Worm (Caenorhabditis elegans): ENCODE data around the gene W09D10.4.

DNA sequence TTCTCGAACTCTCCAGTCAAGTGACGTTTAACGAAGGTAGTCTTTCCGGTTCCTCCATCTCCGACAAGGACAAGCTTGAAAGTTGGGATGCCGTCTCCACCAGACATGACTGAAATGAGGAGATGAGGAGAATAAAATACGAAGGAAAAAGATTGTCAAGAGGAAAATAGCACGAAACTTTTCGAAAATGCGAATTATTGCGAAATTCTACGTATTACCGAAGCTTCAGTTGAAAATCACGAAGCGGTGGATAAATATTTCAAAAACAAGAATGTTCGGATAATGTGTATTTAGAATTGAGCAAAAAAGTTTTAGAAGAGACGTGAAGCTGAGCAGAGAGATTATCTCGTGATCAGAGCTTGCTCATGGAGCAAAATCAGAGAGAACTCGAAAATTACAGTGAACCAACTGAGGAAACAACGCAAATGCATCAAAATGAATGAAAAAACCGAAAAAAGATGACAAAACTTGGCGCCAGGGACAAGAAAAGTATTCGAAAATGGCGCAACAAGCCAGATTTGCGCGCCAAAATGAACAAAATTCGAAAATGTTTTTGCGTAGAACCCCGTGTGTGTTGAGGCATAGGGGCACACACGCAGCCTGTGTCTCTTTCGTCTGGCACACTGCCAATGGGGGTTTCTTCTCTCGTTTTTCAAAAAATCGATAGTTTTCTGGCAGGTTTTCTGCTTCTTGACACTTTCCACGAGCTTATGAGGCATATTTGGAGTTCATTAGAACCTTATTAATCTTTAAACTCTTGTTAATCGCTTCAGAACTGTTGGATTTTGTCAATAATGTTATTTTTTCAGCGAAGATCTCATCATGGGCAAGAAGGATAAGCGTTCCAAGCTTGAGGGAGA, 31.9 kb upstream of the W09D10.4 start, which contains the start of the genes ran-1 and dkc-1:
- peak; percentile 32 for TF ChIP-seq lin-13 (tag; optimal IDR thresholded peaks at IDR 0.05)
- peak; percentile 45 for TF ChIP-seq nhr-237 (tag; optimal IDR thresholded peaks at IDR 0.05)
- peak; percentile 96 for TF ChIP-seq mep-1 (tag; optimal IDR thresholded peaks at IDR 0.05)
- TF ChIP-seq M03D4.4 (tag; optimal IDR thresholded peaks at IDR 0.05), result peak; percentile 10
- no peak for TF ChIP-seq nhr-12 (tag; optimal IDR thresholded peaks at IDR 0.05)
- peak; percentile 23 for TF ChIP-seq ces-1 (GFP tag; optimal IDR thresholded peaks at IDR 0.05)
- no peak for TF ChIP-seq ztf-11 (tag; optimal IDR thresholded peaks at IDR 0.05)
- peak; percentile 64 for TF ChIP-seq pha-4 (tag; optimal IDR thresholded peaks at IDR 0.05)
- TF ChIP-seq mab-5 (tag; optimal IDR thresholded peaks at IDR 0.05), result no peak
- TF ChIP-seq unc-62 (GFP tag; optimal IDR thresholded peaks at IDR 0.05), result no peak
- TF ChIP-seq nhr-76 (tag; optimal IDR thresholded peaks at IDR 0.05), result no peak
- TF ChIP-seq nhr-28 (tag; optimal IDR thresholded peaks at IDR 0.05), result no peak
- no peak for TF ChIP-seq unc-39 (tag; optimal IDR thresholded peaks at IDR 0.05)
